Worm (Caenorhabditis elegans): Measurements from ENCODE around the gene Y38H6C.16.

Y38H6C.16 gene

ce11 chrV:20555120-20555519, 16.0 kb upstream of the Y38H6C.16 start, which contains the start of gene Y38H6C.21:
Gene Y38H6C.21 (minus strand): TSS chrV:20555267.
- TF ChIP-seq mep-1 (tag; optimal IDR thresholded peaks at IDR 0.05) (no peak), pha-4 (tag; optimal IDR thresholded peaks at IDR 0.05) (no peak), mls-2 (tag; optimal IDR thresholded peaks at IDR 0.05) (no peak), lsy-2 (tag; optimal IDR thresholded peaks at IDR 0.05) (no peak), nhr-12 (tag; optimal IDR thresholded peaks at IDR 0.05) (no peak), zip-8 (tag; optimal IDR thresholded peaks at IDR 0.05) (no peak), ces-1 (GFP tag; optimal IDR thresholded peaks at IDR 0.05) (no peak), ceh-43 (GFP tag; optimal IDR thresholded peaks at IDR 0.05) (no peak), ztf-11 (tag; optimal IDR thresholded peaks at IDR 0.05) (no peak), blmp-1 (tag; optimal IDR thresholded peaks at IDR 0.05) (no peak), bed-3 (GFP tag; optimal IDR thresholded peaks at IDR 0.05) (no peak), drap-1 (GFP tag; optimal IDR thresholded peaks at IDR 0.05) (no peak), unc-39 (tag; optimal IDR thresholded peaks at IDR 0.05) (no peak), nhr-28 (tag; optimal IDR thresholded peaks at IDR 0.05) (no peak), nhr-2 (tag; optimal IDR thresholded peaks at IDR 0.05) (no peak), sptf-1 (tag; optimal IDR thresholded peaks at IDR 0.05) (no peak)

DNA sequence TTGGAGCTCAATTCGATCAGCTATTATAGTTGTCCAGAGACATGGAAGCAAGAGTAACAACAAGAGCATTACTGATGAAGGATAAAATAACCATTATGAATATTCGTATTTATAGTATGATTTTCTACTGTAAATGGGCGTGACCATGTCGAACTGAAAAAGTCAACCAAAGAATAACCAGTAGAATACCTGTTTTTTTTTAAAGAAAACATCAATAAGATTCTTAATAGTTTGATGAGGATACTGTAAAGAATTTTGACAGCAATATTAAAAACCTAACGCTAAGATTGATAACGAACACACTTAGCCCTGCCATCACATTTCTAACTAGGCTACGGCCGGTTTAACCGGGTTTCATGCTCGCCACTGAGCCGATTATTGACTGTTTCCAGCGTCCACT, 13.8 kb upstream of the Y38H6C.16 start, which contains the start of gene vmo-1:
Gene vmo-1 (minus strand): TSS at position 101 of the 400 bp plus-strand sequence.
- no peak for TF ChIP-seq nhr-76 (tag; optimal IDR thresholded peaks at IDR 0.05)
- TF ChIP-seq ceh-39 (tag; optimal IDR thresholded peaks at IDR 0.05): no peak
- TF ChIP-seq elt-1 (tag; optimal IDR thresholded peaks at IDR 0.05; ENCODE audit: borderline replicate concordance, insufficient read depth): no peak
- TF ChIP-seq nhr-2 (tag; optimal IDR thresholded peaks at IDR 0.05): no peak
- no peak for TF ChIP-seq unc-62 (GFP tag; optimal IDR thresholded peaks at IDR 0.05)
- TF ChIP-seq M03D4.4 (tag; optimal IDR thresholded peaks at IDR 0.05): no peak
- TF ChIP-seq unc-120 (tag; optimal IDR thresholded peaks at IDR 0.05; ENCODE audit: poor library complexity, severe bottlenecking): no peak
- TF ChIP-seq blmp-1 (tag; optimal IDR thresholded peaks at IDR 0.05): no peak
- no peak for TF ChIP-seq lin-32 (GFP tag; optimal IDR thresholded peaks at IDR 0.05)
- no peak for TF ChIP-seq mls-2 (tag; optimal IDR thresholded peaks at IDR 0.05)
- no peak for TF ChIP-seq elt-3 (tag; optimal IDR thresholded peaks at IDR 0.05)

ce11 chrV:20551096-20551495, 11.9 kb upstream of the Y38H6C.16 start, which contains the start of gene Y38H6C.20:
Gene Y38H6C.20 (minus strand): TSS chrV:20551196.
- no peak for TF ChIP-seq ces-1 (GFP tag; optimal IDR thresholded peaks at IDR 0.05)

- TF ChIP-seq nhr-12 (tag; optimal IDR thresholded peaks at IDR 0.05): no peak
- TF ChIP-seq ztf-11 (tag; optimal IDR thresholded peaks at IDR 0.05): no peak
- TF ChIP-seq cnd-1 (tag; optimal IDR thresholded peaks at IDR 0.05): no peak
- TF ChIP-seq M03D4.4 (tag; optimal IDR thresholded peaks at IDR 0.05): no peak
- no peak for TF ChIP-seq unc-120 (tag; optimal IDR thresholded peaks at IDR 0.05; ENCODE audit: poor library complexity, severe bottlenecking)
Observed at ce11 chrV:20547048-20547447, 7.9 kb upstream of the Y38H6C.16 start, which contains the start of gene Y38H6C.18. Gene Y38H6C.18 (minus strand): TSS chrV:20547148.

- TF ChIP-seq nhr-2 (tag; optimal IDR thresholded peaks at IDR 0.05) (no peak), ceh-43 (GFP tag; optimal IDR thresholded peaks at IDR 0.05) (no peak), elt-3 (tag; optimal IDR thresholded peaks at IDR 0.05) (no peak), ztf-11 (tag; optimal IDR thresholded peaks at IDR 0.05) (no peak), nhr-28 (tag; optimal IDR thresholded peaks at IDR 0.05) (no peak), cnd-1 (tag; optimal IDR thresholded peaks at IDR 0.05) (no peak), sptf-1 (tag; optimal IDR thresholded peaks at IDR 0.05) (no peak), nhr-237 (tag; optimal IDR thresholded peaks at IDR 0.05) (no peak), mep-1 (tag; optimal IDR thresholded peaks at IDR 0.05) (no peak), mab-5 (tag; optimal IDR thresholded peaks at IDR 0.05) (no peak), snpc-4 (tag; optimal IDR thresholded peaks at IDR 0.05) (no peak), unc-62 (GFP tag; optimal IDR thresholded peaks at IDR 0.05) (no peak), drap-1 (GFP tag; optimal IDR thresholded peaks at IDR 0.05) (no peak), flh-1 (GFP tag; optimal IDR thresholded peaks at IDR 0.05) (no peak)
Observed at ce11 chrV:20545742-20546141, 6.6 kb upstream of the Y38H6C.16 start.

DNA sequence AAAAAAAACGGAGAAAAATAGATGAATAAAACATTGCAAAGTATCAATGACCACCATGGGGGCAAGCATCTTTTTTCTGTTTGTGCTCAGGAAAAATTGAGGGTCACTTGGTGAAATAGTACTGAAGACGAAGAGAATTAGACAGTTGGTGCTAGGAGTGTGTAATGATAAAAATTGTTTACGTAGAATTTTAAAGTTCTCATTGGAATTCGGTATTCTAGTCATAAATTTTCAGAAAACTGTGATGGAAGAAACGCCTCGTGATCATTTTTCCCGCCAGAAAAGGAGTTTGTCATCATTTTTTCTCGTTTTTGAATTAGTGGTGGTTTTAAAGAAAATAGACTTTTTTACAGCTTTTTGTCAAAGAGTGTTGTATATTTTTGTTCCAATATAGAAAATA, 5.5 kb upstream of the Y38H6C.16 start:
- no peak for TF ChIP-seq cnd-1 (tag; optimal IDR thresholded peaks at IDR 0.05)
- no peak for TF ChIP-seq blmp-1 (tag; optimal IDR thresholded peaks at IDR 0.05)
- TF ChIP-seq hlh-1 (tag; optimal IDR thresholded peaks at IDR 0.05): no peak
- TF ChIP-seq flh-1 (GFP tag; optimal IDR thresholded peaks at IDR 0.05): no peak
- TF ChIP-seq mep-1 (tag; optimal IDR thresholded peaks at IDR 0.05): no peak
- no peak for TF ChIP-seq nhr-237 (tag; optimal IDR thresholded peaks at IDR 0.05)
- TF ChIP-seq drap-1 (GFP tag; optimal IDR thresholded peaks at IDR 0.05): no peak
- TF ChIP-seq nhr-28 (tag; optimal IDR thresholded peaks at IDR 0.05): no peak
- no peak for TF ChIP-seq ztf-11 (tag; optimal IDR thresholded peaks at IDR 0.05)
- no peak for TF ChIP-seq ceh-39 (tag; optimal IDR thresholded peaks at IDR 0.05)
- TF ChIP-seq sem-2 (GFP tag; optimal IDR thresholded peaks at IDR 0.05): no peak
- TF ChIP-seq ham-2 (GFP tag; optimal IDR thresholded peaks at IDR 0.05): no peak
